Fruit fly (Drosophila melanogaster) whole organism, embryonic: Measurements from ENCODE around the gene Snx1.

Experiments
- C15 ChIP-seq: fragments of 200-800 bp; sonication (Bioruptor generic); IDR thresholded peaks from 3 replicates; pipeline ENCODE4 v1.3.6; 2022; ENCODE audit warnings: missing biosample characterization, missing genetic modification characterization
- CG11695 ChIP-seq: fragments of 200-800 bp; sonication (Bioruptor generic); IDR thresholded peaks from 3 replicates; pipeline ENCODE4 v1.3.6; 2022; ENCODE audit warnings: missing biosample characterization, missing genetic modification characterization
- CG12942 ChIP-seq: fragments of 200-800 bp; sonication (Bioruptor generic); optimal IDR thresholded peaks from 3 replicates; lab custom pipeline; 2016; ENCODE audit warnings: missing biosample characterization, missing genetic modification characterization
- CG13775 ChIP-seq: fragments of 200-800 bp; sonication (Bioruptor generic); optimal IDR thresholded peaks from 3 replicates; lab custom pipeline; 2017; ENCODE audit warnings: missing biosample characterization, mild to moderate bottlenecking, missing genetic modification characterization
- CG15479 ChIP-seq: fragments of 200-800 bp; sonication (Bioruptor generic); optimal IDR thresholded peaks from 3 replicates; lab custom pipeline; 2019; ENCODE audit warnings: missing biosample characterization, mild to moderate bottlenecking, missing genetic modification characterization, moderate library complexity
- CG3407 ChIP-seq: fragments of 200-800 bp; sonication (Bioruptor generic); optimal IDR thresholded peaks from 2 replicates; lab custom pipeline; 2018; ENCODE audit warnings: missing biosample characterization, mild to moderate bottlenecking, missing genetic modification characterization
- CG3726 ChIP-seq: fragments of 200-800 bp; sonication (Bioruptor generic); IDR thresholded peaks from 3 replicates; pipeline ENCODE4, ENCODE4 v1.3.6; 2022; ENCODE audit warnings: missing biosample characterization, missing genetic modification characterization
- Nf-YA ChIP-seq: fragments of 200-800 bp; sonication (Bioruptor generic); IDR thresholded peaks from 2 replicates; pipeline ENCODE4 v1.3.6; 2022; ENCODE audit warnings: missing biosample characterization, missing genetic modification characterization
- fru ChIP-seq: fragments of >200 bp; optimal IDR thresholded peaks from 2 replicates; lab custom pipeline; 2017

- no peak for TF ChIP-seq Nf-YA (GFP tag; lab: Robert Waterston, UW)
- TF ChIP-seq CG13775 (GFP tag; lab: Kevin White, UChicago), result no peak
- no peak for TF ChIP-seq CG3407 (GFP tag; lab: Kevin White, UChicago)
- no peak for TF ChIP-seq CG11695 (GFP tag; lab: Robert Waterston, UW)
- TF ChIP-seq CG15479, result no peak
- no peak for TF ChIP-seq fru (lab: Kevin White, UChicago)
- TF ChIP-seq C15, result no peak
- TF ChIP-seq CG3726 (GFP tag; lab: Robert Waterston, UW), result no peak
- TF ChIP-seq CG12942 (GFP tag; lab: Kevin White, UChicago), result no peak
Measured at dm6 chr2L:3410260-3410659, 39.2 kb upstream of the Snx1 start, which contains the start of gene CG8840.
